Worm (Caenorhabditis elegans): Measurements from ENCODE around the gene F21C10.3.
A peak's percentile ranks its signal among the peaks of the same experiment; 100 is the strongest.

Gene F21C10.3

DNA sequence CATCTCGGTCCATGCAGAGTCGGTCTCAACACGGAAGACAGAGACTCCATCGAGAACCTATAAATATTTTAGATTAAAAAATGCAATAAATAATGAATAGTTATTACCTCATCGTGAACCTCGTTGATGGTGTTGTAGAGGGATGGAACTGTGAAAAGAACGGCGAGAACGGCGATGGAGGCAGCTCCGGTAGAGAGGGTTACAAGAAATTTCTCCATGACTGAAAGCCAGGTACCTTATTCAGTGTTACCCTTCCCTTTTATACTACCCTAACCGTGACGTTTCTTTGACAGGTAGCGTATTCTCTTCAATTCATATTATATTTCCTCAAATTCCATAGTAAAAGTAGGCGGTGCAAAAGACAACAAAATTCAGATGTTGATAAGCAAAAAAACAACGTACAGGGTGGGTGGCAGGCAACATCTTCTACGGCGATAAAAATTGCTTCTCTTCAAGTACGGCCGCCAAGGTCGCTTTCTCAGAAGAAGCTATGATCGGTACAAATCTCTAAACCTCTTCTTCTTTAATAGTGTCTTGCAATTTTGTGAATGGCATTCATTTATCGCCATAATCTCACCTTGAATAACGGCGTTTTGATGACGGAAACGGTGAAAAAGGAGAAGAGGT, 37.3 kb downstream of the F21C10.3 start, which contains the start of gene col-10 (continued):
- no peak for TF ChIP-seq lin-15B (tag; optimal IDR thresholded peaks at IDR 0.05)
- no peak for TF ChIP-seq nhr-28 (tag; optimal IDR thresholded peaks at IDR 0.05)
- no peak for TF ChIP-seq lin-13 (GFP tag; optimal IDR thresholded peaks at IDR 0.05)
- TF ChIP-seq lir-3 (tag; optimal IDR thresholded peaks at IDR 0.05; ENCODE audit: poor library complexity), result no peak

DNA sequence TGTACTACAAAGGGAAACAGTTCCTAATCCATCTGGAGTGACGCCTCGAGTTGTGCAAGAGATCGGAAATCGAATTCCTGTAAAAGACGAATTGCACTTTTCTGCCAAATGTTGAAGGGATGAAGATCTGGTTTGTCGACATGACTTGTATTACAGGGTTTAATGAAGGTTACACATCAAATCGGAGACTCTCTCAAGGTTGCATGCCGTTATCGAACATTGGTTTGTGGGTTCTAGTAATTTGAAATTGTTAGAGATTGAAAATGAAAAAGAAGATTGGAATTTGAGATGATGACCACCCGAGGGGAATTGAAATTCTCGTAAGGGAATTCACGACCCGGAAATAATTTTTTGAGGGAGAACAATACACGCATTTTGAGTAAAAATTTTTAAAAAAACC, 38.4 kb downstream of the F21C10.3 start:
- TF ChIP-seq rnt-1 (tag; optimal IDR thresholded peaks at IDR 0.05) (peak; percentile 37), nhr-77 (tag; optimal IDR thresholded peaks at IDR 0.05) (no peak), nhr-90 (tag; optimal IDR thresholded peaks at IDR 0.05; ENCODE audit: poor library complexity) (peak; percentile 33), elt-3 (tag; optimal IDR thresholded peaks at IDR 0.05) (peak in 1 of 6 experiments; percentile 35), nhr-71 (tag; optimal IDR thresholded peaks at IDR 0.05) (peak; percentile 46), C16A3.4 (tag; optimal IDR thresholded peaks at IDR 0.05) (peak; percentile 12), mep-1 (tag; optimal IDR thresholded peaks at IDR 0.05) (peak; percentile 32), lin-14 (GFP tag; optimal IDR thresholded peaks at IDR 0.05) (peak; percentile 84), irx-1 (tag; optimal IDR thresholded peaks at IDR 0.05) (peak; percentile 35), C04F5.9 (tag; optimal IDR thresholded peaks at IDR 0.05) (no peak), ceh-82 (tag; optimal IDR thresholded peaks at IDR 0.05) (peak in 1 of 3 experiments; percentile 12), isw-1 (GFP tag; IDR thresholded peaks at IDR 0.05) (no peak), blmp-1 (tag; optimal IDR thresholded peaks at IDR 0.05) (peak; percentile 22), grh-1 (GFP tag; IDR thresholded peaks at IDR 0.05) (peak; percentile 34), tbx-2 (tag; optimal IDR thresholded peaks at IDR 0.05) (no peak), fos-1 (tag; optimal IDR thresholded peaks at IDR 0.05) (no peak), nhr-85 (tag) (peak; percentile 89), ceh-90 (tag; optimal IDR thresholded peaks at IDR 0.05) (no peak), nhr-47 (tag; optimal IDR thresholded peaks at IDR 0.05) (peak; percentile 13), lir-3 (tag; optimal IDR thresholded peaks at IDR 0.05; ENCODE audit: poor library complexity) (no peak), dpl-1 (GFP tag; optimal IDR thresholded peaks at IDR 0.05) (no peak), lsy-2 (tag; optimal IDR thresholded peaks at IDR 0.05) (peak in 1 of 2 experiments; percentile 19), nhr-20 (tag; optimal IDR thresholded peaks at IDR 0.05) (peak; percentile 57), xbp-1 (tag; optimal IDR thresholded peaks at IDR 0.05) (no peak), snu-23 (GFP tag; optimal IDR thresholded peaks at IDR 0.05) (peak; percentile 43), C34B4.2 (tag; optimal IDR thresholded peaks at IDR 0.05) (no peak)

- TF ChIP-seq hpl-2 (GFP tag; optimal IDR thresholded peaks at IDR 0.05) (no peak), fkh-8 (tag; optimal IDR thresholded peaks at IDR 0.05) (no peak), mef-2 (tag; optimal IDR thresholded peaks at IDR 0.05) (no peak), aha-1 (tag; optimal IDR thresholded peaks at IDR 0.05) (no peak), grh-1 (GFP tag; IDR thresholded peaks at IDR 0.05) (no peak), sox-4 (tag; optimal IDR thresholded peaks at IDR 0.05) (no peak), nhr-19 (GFP tag; conservative IDR thresholded peaks at IDR 0.05) (no peak), elt-2 (tag; optimal IDR thresholded peaks at IDR 0.05) (no peak), ces-1 (GFP tag; optimal IDR thresholded peaks at IDR 0.05) (no peak)
Observed at ce11 chrV:9168089-9168488, 40.2 kb downstream of the F21C10.3 start, which contains the start of gene B0222.11. Gene B0222.11 (minus strand): TSS chrV:9168189.

ce11 chrV:9172989-9173388, 45.1 kb downstream of the F21C10.3 start, which contains the start of gene gad-3:
Gene gad-3 (minus strand): TSS chrV:9173005.
- TF ChIP-seq fkh-4 (tag; optimal IDR thresholded peaks at IDR 0.05; ENCODE audit: borderline replicate concordance) (no peak), lin-14 (GFP tag; optimal IDR thresholded peaks at IDR 0.05) (peak; percentile 41), nhr-12 (tag; optimal IDR thresholded peaks at IDR 0.05) (no peak), efl-3 (GFP tag; optimal IDR thresholded peaks at IDR 0.05) (no peak), hlh-4 (tag; optimal IDR thresholded peaks at IDR 0.05) (no peak), blmp-1 (tag; optimal IDR thresholded peaks at IDR 0.05) (peak; percentile 7), nhr-85 (tag) (peak; percentile 41), elt-2 (tag; optimal IDR thresholded peaks at IDR 0.05) (peak; percentile 52), ama-1 (optimal IDR thresholded peaks at IDR 0.05) (no peak), skn-1 (tag; optimal IDR thresholded peaks at IDR 0.05) (no peak)

Measured in whole organism, L1 larva.